Fruit fly (Drosophila melanogaster): ENCODE data around the gene Trmt61.

The Trmt61 gene

DNA sequence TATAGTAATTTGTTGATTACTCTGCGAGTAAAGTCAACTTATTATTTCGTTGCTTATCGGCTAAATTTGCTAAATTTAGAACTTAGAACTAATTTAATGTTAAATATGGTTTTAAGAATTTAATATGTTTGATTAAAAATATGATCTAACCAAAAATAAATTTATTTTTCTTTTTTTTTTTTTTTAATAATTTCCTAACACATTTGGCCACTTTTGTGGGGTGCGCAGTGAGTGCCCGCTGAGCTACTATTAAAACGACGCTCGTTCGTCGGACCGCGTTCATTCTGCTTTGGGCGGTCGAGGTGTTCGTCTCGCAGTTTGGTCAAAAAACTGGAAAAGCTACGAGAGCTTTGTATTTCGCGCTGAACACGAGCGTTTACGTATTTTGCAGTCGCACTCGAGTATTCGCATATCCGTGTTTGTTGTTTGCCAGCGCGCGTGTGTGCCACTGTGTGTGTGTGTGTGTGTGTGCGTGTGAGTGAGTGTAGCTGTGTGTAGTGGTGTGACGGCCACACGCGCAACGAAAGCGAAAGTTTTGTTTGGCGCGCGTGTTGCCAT, 47.4 kb downstream of the Trmt61 start, which contains the start of gene Cipc (continued):
- TF ChIP-seq MTF-1 (GFP tag; optimal IDR thresholded peaks at IDR 0.05; ENCODE audit: borderline replicate concordance) (peak; percentile 27), CG8388 (GFP tag; optimal IDR thresholded peaks at IDR 0.05) (peak; percentile 61), CG7786 (GFP tag; optimal IDR thresholded peaks at IDR 0.05) (no peak), jumu (GFP tag; optimal IDR thresholded peaks at IDR 0.05) (no peak), fd3F (GFP tag; optimal IDR thresholded peaks at IDR 0.05) (peak; percentile 63), CG10321 (GFP tag; IDR thresholded peaks at IDR 0.05) (no peak), CG11456 (GFP tag; IDR thresholded peaks at IDR 0.05) (peak; percentile 80), Mad (GFP tag; optimal IDR thresholded peaks at IDR 0.05) (no peak), pfk (GFP tag; optimal IDR thresholded peaks at IDR 0.05) (peak; percentile 11), Sry-β (GFP tag; optimal IDR thresholded peaks at IDR 0.05) (peak; percentile 42), CG11560 (tag; IDR thresholded peaks at IDR 0.05) (0 out of 3 replicates have a peak, but pooled peaks have one; percentile 25), eyg (GFP tag; optimal IDR thresholded peaks at IDR 0.05) (no peak), p53 (GFP tag; optimal IDR thresholded peaks at IDR 0.05) (no peak), CG9215 (GFP tag; IDR thresholded peaks at IDR 0.05) (peak; percentile 64), pros (GFP tag; optimal IDR thresholded peaks at IDR 0.05) (no peak), salm (tag; optimal IDR thresholded peaks at IDR 0.05) (peak; percentile 61), CG7556 (GFP tag; optimal IDR thresholded peaks at IDR 0.05) (peak; percentile 86), abd-A (tag; optimal IDR thresholded peaks at IDR 0.05) (peak; percentile 80), CG17359 (tag; optimal IDR thresholded peaks at IDR 0.05) (peak; percentile 85), CG1602 (GFP tag; optimal IDR thresholded peaks at IDR 0.05) (peak; percentile 23), Chrac-16 (GFP tag; optimal IDR thresholded peaks at IDR 0.05) (peak; percentile 32), Ets65A (GFP tag) (peak; percentile 94), CG1233 (GFP tag; optimal IDR thresholded peaks at IDR 0.05) (peak; percentile 72), CG33557 (GFP tag; optimal IDR thresholded peaks at IDR 0.05) (no peak), CG12391 (tag; optimal IDR thresholded peaks at IDR 0.05) (peak; percentile 80), sd (tag; optimal IDR thresholded peaks at IDR 0.05) (peak; percentile 71), exex (tag; optimal IDR thresholded peaks at IDR 0.05) (peak; percentile 62), D (optimal IDR thresholded peaks at IDR 0.05) (no peak), D (GFP tag; optimal IDR thresholded peaks at IDR 0.05) (peak; percentile 17), CG10274 (GFP tag; optimal IDR thresholded peaks at IDR 0.05) (peak; percentile 35), Hmr (GFP tag; optimal IDR thresholded peaks at IDR 0.05) (peak; percentile 90), gce (GFP tag; IDR thresholded peaks at IDR 0.05) (no peak), pum (GFP tag; optimal IDR thresholded peaks at IDR 0.05) (no peak), ewg (GFP tag; optimal IDR thresholded peaks at IDR 0.05) (peak; percentile 38), Hey (tag; optimal IDR thresholded peaks at IDR 0.05) (peak; percentile 64), Bgb (GFP tag; IDR thresholded peaks at IDR 0.05; ENCODE audit: partially characterized antibody) (peak; percentile 74), CG2875 (GFP tag; optimal IDR thresholded peaks at IDR 0.05) (peak; percentile 63), CG3995 (GFP tag; optimal IDR thresholded peaks at IDR 0.05) (peak; percentile 11), CG33213 (GFP tag; optimal IDR thresholded peaks at IDR 0.05) (peak; percentile 32), run (tag; optimal IDR thresholded peaks at IDR 0.05) (peak; percentile 52), CG3281 (GFP tag; optimal IDR thresholded peaks at IDR 0.05) (peak; percentile 86), CG15011 (GFP tag; optimal IDR thresholded peaks at IDR 0.05) (peak; percentile 48), Xbp1 (GFP tag; optimal IDR thresholded peaks at IDR 0.05) (peak; percentile 49), Hr3 (GFP tag; optimal IDR thresholded peaks at IDR 0.05) (peak; percentile 47), ci (GFP tag; IDR thresholded peaks at IDR 0.05) (peak; percentile 77; the same call in 2 of the 3 replicates), Kr (GFP tag; optimal IDR thresholded peaks at IDR 0.05) (no peak), Fer3 (tag; optimal IDR thresholded peaks at IDR 0.05) (peak; percentile 75), dpn (GFP tag; optimal IDR thresholded peaks at IDR 0.05) (peak; percentile 19 to 69), Nf-YA (GFP tag; IDR thresholded peaks at IDR 0.05) (peak; percentile 61), crol (GFP tag; IDR thresholded peaks at IDR 0.05) (no peak)
